Worm (Caenorhabditis elegans) whole organism, L2 larva: ENCODE data around the gene K12B6.9.

ENCODE experiments used
- C34F6.9 ChIP-seq: fragments of 150-350 bp; optimal IDR thresholded peaks from 2 replicates; lab custom pipeline; 2014; ENCODE audit warnings: missing biosample characterization, missing genetic modification characterization
- F13H6.1 ChIP-seq: sonication (generic microtip); optimal IDR thresholded peaks from 2 replicates; lab custom pipeline; 2016; ENCODE audit warnings: missing genetic modification characterization, missing compliant biosample characterization
- Y55F3AM.14 ChIP-seq: fragments of 200-800 bp; sonication (Bioruptor generic); optimal IDR thresholded peaks from 2 replicates; lab custom pipeline; 2018; ENCODE audit warnings: mild to moderate bottlenecking, missing genetic modification characterization, missing compliant biosample characterization
- alr-1 ChIP-seq: fragments of 150-350 bp; optimal IDR thresholded peaks from 2 replicates; lab custom pipeline; 2014; ENCODE audit warnings: missing biosample characterization, missing genetic modification characterization
- aly-2 ChIP-seq: fragments of 150-350 bp; optimal IDR thresholded peaks from 2 replicates; lab custom pipeline; 2014; ENCODE audit warnings: missing biosample characterization, missing genetic modification characterization
- blmp-1 ChIP-seq: sonication (generic microtip); optimal IDR thresholded peaks from 2 replicates; lab custom pipeline; 2017; ENCODE audit warnings: missing genetic modification characterization, mild to moderate bottlenecking, missing compliant biosample characterization, antibody characterized with exemption, moderate library complexity; ENCODE audit not compliant: insufficient read depth
- ceh-82 ChIP-seq: fragments of 150-350 bp; optimal IDR thresholded peaks from 2 replicates; lab custom pipeline; 2014; ENCODE audit warnings: missing biosample characterization, missing genetic modification characterization
- crh-2 ChIP-seq: sonication (generic microtip); optimal IDR thresholded peaks from 2 replicates; lab custom pipeline; 2017; ENCODE audit warnings: missing biosample characterization, missing genetic modification characterization
- dmd-4 ChIP-seq: sonication (generic microtip); optimal IDR thresholded peaks from 2 replicates; lab custom pipeline; 2017; ENCODE audit warnings: missing biosample characterization, missing genetic modification characterization
- egl-27 ChIP-seq: sonication (generic microtip); optimal IDR thresholded peaks from 3 replicates; lab custom pipeline; 2017; ENCODE audit warnings: missing biosample characterization, missing genetic modification reagents, missing genetic modification characterization
- elt-1 ChIP-seq: fragments of 150-350 bp; optimal IDR thresholded peaks from 2 replicates; lab custom pipeline; 2014; ENCODE audit warnings: missing biosample characterization, missing genetic modification characterization
- elt-3 ChIP-seq: sonication (generic microtip); optimal IDR thresholded peaks from 2 replicates; lab custom pipeline; 2017; ENCODE audit warnings: missing biosample characterization, missing genetic modification characterization
- fos-1 ChIP-seq: fragments of 150-350 bp; optimal IDR thresholded peaks from 2 replicates; lab custom pipeline; 2014; ENCODE audit warnings: missing biosample characterization, missing genetic modification characterization
- gmeb-1 ChIP-seq: fragments of 150-350 bp; optimal IDR thresholded peaks from 2 replicates; lab custom pipeline; 2014; ENCODE audit warnings: missing biosample characterization, missing genetic modification characterization
- lin-11 ChIP-seq: fragments of 150-350 bp; sonication (generic microtip); optimal IDR thresholded peaks from 2 replicates; lab custom pipeline; 2014; ENCODE audit warnings: missing biosample characterization, missing genetic modification characterization, inconsistent platforms, mixed read lengths
- lin-39 ChIP-seq: fragments of 150-350 bp; optimal IDR thresholded peaks from 2 replicates; lab custom pipeline; 2014; ENCODE audit warnings: missing biosample characterization, missing genetic modification reagents, missing genetic modification characterization
- lsy-2 ChIP-seq, 2 experiments: fragments of 150-350 bp in 1 of 2; sonication (generic microtip) in 1 of 2; optimal IDR thresholded peaks; 2 replicates each; lab custom pipeline; 2014 to 2017; ENCODE audit warnings: missing biosample characterization in 2 of 2, missing genetic modification characterization in 2 of 2
- nhr-11 ChIP-seq: fragments of 150-350 bp; optimal IDR thresholded peaks from 2 replicates; lab custom pipeline; 2014; ENCODE audit warnings: missing biosample characterization, missing genetic modification characterization
- nhr-129 ChIP-seq: fragments of 150-350 bp; optimal IDR thresholded peaks from 2 replicates; lab custom pipeline; 2014; ENCODE audit warnings: missing biosample characterization, missing genetic modification characterization
- nhr-21 ChIP-seq: fragments of 150-350 bp; optimal IDR thresholded peaks from 2 replicates; lab custom pipeline; 2014; ENCODE audit warnings: missing biosample characterization, missing genetic modification characterization
- nhr-23 ChIP-seq: fragments of 150-350 bp; optimal IDR thresholded peaks from 2 replicates; lab custom pipeline; 2014; ENCODE audit warnings: missing biosample characterization, missing genetic modification reagents, missing genetic modification characterization
- nhr-237 ChIP-seq: fragments of 150-350 bp; optimal IDR thresholded peaks from 2 replicates; lab custom pipeline; 2014; ENCODE audit warnings: missing biosample characterization, missing genetic modification characterization
- nhr-25 ChIP-seq: fragments of 150-350 bp; sonication (generic microtip); optimal IDR thresholded peaks from 3 replicates; lab custom pipeline; 2014; ENCODE audit warnings: missing biosample characterization, missing genetic modification characterization
- nhr-6 ChIP-seq: fragments of 150-350 bp; optimal IDR thresholded peaks from 2 replicates; lab custom pipeline; 2014; ENCODE audit warnings: missing biosample characterization, missing genetic modification characterization
- skn-1 ChIP-seq: sonication (generic microtip); optimal IDR thresholded peaks from 2 replicates; lab custom pipeline; 2017; ENCODE audit warnings: missing biosample characterization, missing genetic modification characterization
- sma-3 ChIP-seq: sonication (generic microtip); optimal IDR thresholded peaks from 2 replicates; lab custom pipeline; 2016; ENCODE audit warnings: missing genetic modification reagents, missing genetic modification characterization, missing compliant biosample characterization
- sma-9 ChIP-seq, 2 experiments: fragments of 150-350 bp in 1 of 2; sonication (generic microtip) in 1 of 2; optimal IDR thresholded peaks; 2 replicates each; lab custom pipeline; 2014 to 2016; ENCODE audit warnings: missing genetic modification characterization in 2 of 2, mild to moderate bottlenecking in 1 of 2, missing biosample characterization in 1 of 2, missing compliant biosample characterization in 1 of 2, missing genetic modification reagents in 1 of 2, moderate library complexity in 1 of 2
- unc-62 ChIP-seq: fragments of 150-350 bp; optimal IDR thresholded peaks from 2 replicates; lab custom pipeline; 2014; ENCODE audit warnings: missing biosample characterization, missing genetic modification reagents, missing genetic modification characterization
- zag-1 ChIP-seq: fragments of 150-350 bp; optimal IDR thresholded peaks from 2 replicates; lab custom pipeline; 2014; ENCODE audit warnings: missing biosample characterization, missing genetic modification characterization
- ztf-1 ChIP-seq: fragments of 200-800 bp; sonication (Bioruptor generic); conservative IDR thresholded peaks from 2 replicates; pipeline ENCODE4 v1.3.6; 2022; ENCODE audit warnings: missing genetic modification characterization, missing compliant biosample characterization
- ztf-11 ChIP-seq: sonication (generic microtip); optimal IDR thresholded peaks from 2 replicates; lab custom pipeline; 2017; ENCODE audit warnings: missing biosample characterization, missing genetic modification characterization

K12B6.9 gene

DNA sequence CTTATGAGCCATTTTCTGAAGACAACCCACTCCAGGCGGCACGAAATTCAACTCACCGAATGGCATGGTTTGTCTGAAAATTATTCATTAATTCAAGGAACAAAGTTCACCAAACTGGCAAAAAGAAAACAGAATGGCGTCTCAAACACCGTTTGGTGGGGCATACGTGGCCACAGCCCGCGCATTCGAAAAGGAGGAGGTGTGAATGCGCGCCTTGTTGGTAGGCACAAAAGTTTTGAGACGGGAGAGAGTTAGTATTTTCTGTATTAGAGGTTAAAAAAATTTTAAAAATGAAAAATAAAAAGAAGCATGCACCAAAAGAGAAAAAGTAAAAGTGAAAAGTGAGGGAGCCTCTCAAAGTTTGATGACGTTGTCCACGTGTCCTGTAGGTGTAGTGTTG is 19.5 kb upstream of the K12B6.9 start:
- TF ChIP-seq F13H6.1 (tag; lab: Kevin White, UChicago) (no peak), elt-3 (no peak), egl-27 (tag; lab: Kevin White, UChicago) (no peak), aly-2 (no peak), ztf-1 (no peak), nhr-11 (no peak), lin-39 (no peak), sma-3 (GFP tag; lab: Kevin White, UChicago) (no peak)

DNA sequence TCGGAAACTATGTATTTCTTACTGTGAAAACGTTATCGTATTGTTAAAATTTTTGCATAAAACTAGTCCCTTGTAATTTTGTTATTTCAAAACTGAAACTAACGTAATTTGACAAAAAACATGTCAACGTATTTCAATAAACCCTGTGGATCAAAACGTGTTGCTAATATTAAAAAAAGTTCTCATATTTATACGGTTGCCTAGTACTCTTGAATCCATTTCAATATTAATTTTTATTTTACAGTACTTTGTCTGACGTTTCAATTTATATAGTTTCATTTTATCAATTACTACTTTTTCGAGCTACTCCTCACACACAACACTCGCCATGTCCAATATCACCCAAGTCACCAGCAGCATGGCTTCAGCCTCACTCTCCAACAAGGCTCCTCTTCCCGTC is 11.0 kb upstream of the K12B6.9 start, which contains the start of gene sago-1:
Gene sago-1 (plus strand): TSS at position 301 of the 400 bp plus-strand sequence.
- TF ChIP-seq aly-2 (no peak), nhr-25 (tag; lab: Kevin White, UChicago) (no peak), alr-1 (tag; lab: Kevin White, UChicago) (no peak), dmd-4 (no peak)

DNA sequence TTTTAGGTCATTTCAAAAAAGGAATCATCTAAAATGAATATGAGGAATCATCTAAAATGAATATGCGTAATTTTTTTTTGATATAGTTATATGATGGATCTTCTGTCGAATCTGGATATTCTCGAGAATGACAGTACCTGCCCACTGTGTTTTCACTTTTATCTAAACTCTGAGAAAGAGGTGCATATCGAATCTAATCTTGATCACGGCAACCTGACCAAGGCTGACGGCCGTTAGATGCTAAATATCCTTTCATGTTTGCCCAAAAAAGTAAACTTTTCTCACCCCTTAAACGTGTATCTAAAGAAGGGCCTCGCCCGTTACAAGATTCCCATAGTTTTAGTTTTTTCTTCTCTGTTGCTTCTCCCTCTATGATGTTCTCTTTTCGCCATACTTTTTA is 10.0 kb upstream of the K12B6.9 start:
- TF ChIP-seq blmp-1 = peak; percentile 65
- peak; percentile 33 for TF ChIP-seq elt-1 (tag; lab: Kevin White, UChicago)
- no peak for TF ChIP-seq sma-3 (GFP tag; lab: Kevin White, UChicago)

- TF ChIP-seq nhr-237 (tag; lab: Kevin White, UChicago) (no peak), nhr-23 (tag; lab: Kevin White, UChicago) (no peak), ztf-11 (no peak), alr-1 (tag; lab: Kevin White, UChicago) (no peak), Y55F3AM.14 (GFP tag; lab: Kevin White, UChicago) (no peak), fos-1 (tag; lab: Kevin White, UChicago) (no peak), blmp-1 (no peak), lin-11 (tag; lab: Kevin White, UChicago) (no peak), elt-3 (no peak), skn-1 (tag; lab: Kevin White, UChicago) (no peak), sma-3 (GFP tag; lab: Kevin White, UChicago) (no peak), nhr-21 (tag; lab: Kevin White, UChicago) (no peak), elt-1 (tag; lab: Kevin White, UChicago) (no peak), sma-9 (GFP tag; optimal IDR thresholded peaks at IDR 0.05; lab: Kevin White, UChicago) (no peak), sma-9 (tag; optimal IDR thresholded peaks at IDR 0.05; lab: Kevin White, UChicago) (no peak), zag-1 (tag; lab: Kevin White, UChicago) (no peak), lsy-2 (tag; optimal IDR thresholded peaks at IDR 0.05; lab: Kevin White, UChicago) (no peak), crh-2 (no peak)
- TF ChIP-seq, all 48 proteins: peak for 0
Measured at ce11 chrV:6301046-6301445, 8.6 kb upstream of the K12B6.9 start.

DNA sequence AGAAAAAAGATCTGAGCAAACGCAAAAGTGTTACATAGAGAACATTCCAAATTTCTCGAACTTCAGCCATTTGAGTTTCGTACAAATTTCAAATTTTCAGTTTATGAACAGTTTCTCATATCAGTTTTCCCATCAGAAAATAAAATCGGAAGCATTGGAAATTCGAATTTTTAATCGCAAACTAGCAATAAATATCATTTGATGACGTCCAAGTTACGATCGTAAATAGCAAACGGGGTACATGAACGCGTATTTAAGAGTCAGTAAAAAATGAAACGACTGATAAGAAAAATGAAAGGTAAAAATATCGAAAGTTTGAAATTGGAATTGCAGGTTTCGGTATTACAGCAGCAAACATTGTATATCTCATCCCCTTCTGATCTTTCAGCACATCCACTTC is 1.2 kb downstream of the K12B6.9 start:
- TF ChIP-seq nhr-129 (tag; lab: Kevin White, UChicago) (no peak), crh-2 (peak; percentile 41), sma-9 (GFP tag; optimal IDR thresholded peaks at IDR 0.05; lab: Kevin White, UChicago) (peak; percentile 15), sma-9 (tag; optimal IDR thresholded peaks at IDR 0.05; lab: Kevin White, UChicago) (no peak)
- TF ChIP-seq, all 48 proteins: peak for 2

DNA sequence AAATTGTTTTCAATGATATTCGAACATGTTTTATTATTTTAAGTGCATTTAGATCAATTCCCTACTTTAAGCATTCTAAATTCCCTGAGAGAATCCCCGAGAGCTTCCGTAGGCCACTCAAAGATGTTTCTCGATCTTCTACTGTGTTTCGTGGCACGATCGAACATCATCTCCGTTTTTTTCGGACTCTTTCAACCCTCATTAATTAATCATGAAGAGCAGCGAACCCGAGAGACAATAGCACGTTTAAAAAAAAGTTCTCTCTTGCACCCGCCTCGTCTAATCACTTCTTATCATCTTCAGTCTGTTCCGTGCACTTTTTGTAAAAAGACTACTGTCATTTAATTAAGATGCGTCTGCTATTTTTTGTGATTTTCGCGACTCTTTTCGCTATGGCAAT is 3.9 kb downstream of the K12B6.9 start, which contains the start of gene K12B6.11:
Gene K12B6.11 (plus strand): TSS at position 301 of the 400 bp plus-strand sequence.
- TF ChIP-seq unc-62 (GFP tag; lab: Kevin White, UChicago) = no peak
- no peak for TF ChIP-seq nhr-237 (tag; lab: Kevin White, UChicago)
- no peak for TF ChIP-seq nhr-6
- TF ChIP-seq dmd-4 = no peak
- no peak for TF ChIP-seq zag-1 (tag; lab: Kevin White, UChicago)
- TF ChIP-seq elt-1 (tag; lab: Kevin White, UChicago) = no peak
- TF ChIP-seq ceh-82 (tag; lab: Kevin White, UChicago) = no peak
- no peak for TF ChIP-seq blmp-1
- TF ChIP-seq gmeb-1 (tag; lab: Kevin White, UChicago) = no peak
- TF ChIP-seq elt-3 = no peak
- no peak for TF ChIP-seq ztf-1
- no peak for TF ChIP-seq nhr-11
- no peak for TF ChIP-seq C34F6.9 (tag; lab: Kevin White, UChicago)
- TF ChIP-seq fos-1 (tag; lab: Kevin White, UChicago) = no peak
- no peak for TF ChIP-seq aly-2
- no peak for TF ChIP-seq F13H6.1 (tag; lab: Kevin White, UChicago)
- no peak for TF ChIP-seq lin-11 (tag; lab: Kevin White, UChicago)
